Fruit fly (Drosophila melanogaster) whole organism: ENCODE results near the gene Osi18.

Experiments
- Dll ChIP-seq: fragments of >200 bp; optimal IDR thresholded peaks from 2 replicates; lab custom pipeline; 2017
- EcR ChIP-seq, 2 experiments: fragments of >200 bp; optimal IDR thresholded peaks; 2 replicates each; lab custom pipeline; 2017; ENCODE audit warnings: missing biosample characterization in 2 of 2, missing genetic modification characterization in 2 of 2, missing genetic modification reagents in 2 of 2
- pan ChIP-seq: fragments of >200 bp; optimal IDR thresholded peaks from 2 replicates; lab custom pipeline; 2017
- psq ChIP-seq: fragments of >200 bp; optimal IDR thresholded peaks from 2 replicates; lab custom pipeline; 2017

- TF ChIP-seq psq (lab: Kevin White, UChicago) = no peak
- no peak for TF ChIP-seq pan
- no peak for TF ChIP-seq Dll
- no peak for TF ChIP-seq EcR (GFP tag; optimal IDR thresholded peaks at IDR 0.05; lab: Kevin White, UChicago)
Measured at dm6 chr3R:6297164-6297563, 32.9 kb upstream of the Osi18 start.
